Worm (Caenorhabditis elegans): ENCODE measurements around the gene F53C3.11.

The F53C3.11 gene

DNA sequence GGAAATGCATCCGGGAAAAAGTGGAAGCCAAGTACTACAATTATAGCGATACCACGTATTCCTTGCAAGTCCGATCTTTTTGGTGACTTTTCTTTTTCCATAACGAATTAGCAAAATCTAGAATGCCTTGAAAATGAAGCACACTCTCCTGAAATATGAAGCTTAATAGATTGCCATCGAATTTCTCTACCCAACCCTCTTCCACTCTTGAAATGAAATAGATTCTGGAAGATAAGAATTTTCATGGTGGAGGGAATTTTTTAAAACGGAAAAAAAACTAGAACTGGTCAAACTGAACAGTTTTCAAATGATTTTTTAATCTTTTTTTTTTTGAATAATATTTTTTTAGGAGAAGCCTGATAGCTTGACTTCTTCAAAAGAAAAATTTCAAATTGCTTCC, 45.7 kb downstream of the F53C3.11 start, which contains the start of gene oac-11:
TSS of gene oac-11 (minus strand) at position 101 of the 400 bp plus-strand sequence.
- TF ChIP-seq syd-9 (tag; optimal IDR thresholded peaks at IDR 0.05) (no peak), sdc-2 (tag; optimal IDR thresholded peaks at IDR 0.05) (no peak), ceh-45 (GFP tag; IDR thresholded peaks at IDR 0.05) (no peak), eyg-1 (tag; optimal IDR thresholded peaks at IDR 0.05) (no peak), rnt-1 (tag; optimal IDR thresholded peaks at IDR 0.05) (no peak), fkh-6 (tag; optimal IDR thresholded peaks at IDR 0.05) (no peak), gmeb-2 (tag; optimal IDR thresholded peaks at IDR 0.05) (no peak), ceh-48 (tag; optimal IDR thresholded peaks at IDR 0.05) (no peak), pha-4 (tag; optimal IDR thresholded peaks at IDR 0.05) (no peak), ceh-6 (GFP tag; optimal IDR thresholded peaks at IDR 0.05) (no peak), unc-86 (tag; optimal IDR thresholded peaks at IDR 0.05) (no peak), C08G9.2 (tag; optimal IDR thresholded peaks at IDR 0.05) (no peak), fax-1 (tag; optimal IDR thresholded peaks at IDR 0.05) (no peak), unc-42 (tag; optimal IDR thresholded peaks at IDR 0.05) (no peak), dmd-4 (tag; optimal IDR thresholded peaks at IDR 0.05; ENCODE audit: borderline replicate concordance) (no peak), T23F11.4 (GFP tag; optimal IDR thresholded peaks at IDR 0.05) (no peak)

All from whole organism, late embryonic.